Worm (Caenorhabditis elegans): ENCODE data around the gene unc-3.

The unc-3 gene

DNA sequence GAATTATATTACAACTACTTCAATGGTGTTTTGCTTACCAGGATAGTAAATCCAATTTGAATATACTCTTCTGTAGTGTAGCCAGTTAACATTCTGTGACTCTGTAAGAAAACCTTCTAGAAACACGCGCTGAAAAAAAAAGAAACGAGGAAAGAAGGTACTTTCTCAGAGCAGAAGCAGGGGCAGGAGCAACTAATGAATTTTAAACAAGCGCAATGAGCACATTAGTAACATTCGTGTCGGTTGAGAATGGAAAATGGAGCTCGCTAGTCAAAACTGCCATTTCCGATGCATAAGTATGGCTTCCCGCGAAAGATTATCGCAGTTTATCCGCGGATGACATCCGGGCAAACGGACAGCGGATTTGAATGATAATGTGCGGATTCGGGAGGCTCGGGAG is 21.4 kb upstream of the unc-3 start, which contains the start of gene C05G5.3:
Gene C05G5.3, minus strand, starts transcription at position 101 of the 400 bp plus-strand sequence.
- TF ChIP-seq ceh-30 (tag; optimal IDR thresholded peaks at IDR 0.05) (no peak), ceh-45 (GFP tag; IDR thresholded peaks at IDR 0.05) (no peak), unc-86 (tag; optimal IDR thresholded peaks at IDR 0.05) (no peak), ref-2 (tag; optimal IDR thresholded peaks at IDR 0.05) (no peak), dmd-4 (tag; optimal IDR thresholded peaks at IDR 0.05; ENCODE audit: borderline replicate concordance) (no peak), unc-3 (GFP tag; conservative IDR thresholded peaks at IDR 0.05) (no peak), unc-3 (tag; optimal IDR thresholded peaks at IDR 0.05) (no peak), ttx-3 (tag; optimal IDR thresholded peaks at IDR 0.05) (no peak), rnt-1 (tag; optimal IDR thresholded peaks at IDR 0.05) (no peak), ceh-6 (GFP tag; optimal IDR thresholded peaks at IDR 0.05) (no peak), tbx-2 (tag; optimal IDR thresholded peaks at IDR 0.05) (no peak), ahr-1 (tag; optimal IDR thresholded peaks at IDR 0.05) (no peak), unc-42 (tag; optimal IDR thresholded peaks at IDR 0.05) (no peak), hlh-8 (tag; optimal IDR thresholded peaks at IDR 0.05) (no peak), nhr-11 (tag; optimal IDR thresholded peaks at IDR 0.05) (no peak)

DNA sequence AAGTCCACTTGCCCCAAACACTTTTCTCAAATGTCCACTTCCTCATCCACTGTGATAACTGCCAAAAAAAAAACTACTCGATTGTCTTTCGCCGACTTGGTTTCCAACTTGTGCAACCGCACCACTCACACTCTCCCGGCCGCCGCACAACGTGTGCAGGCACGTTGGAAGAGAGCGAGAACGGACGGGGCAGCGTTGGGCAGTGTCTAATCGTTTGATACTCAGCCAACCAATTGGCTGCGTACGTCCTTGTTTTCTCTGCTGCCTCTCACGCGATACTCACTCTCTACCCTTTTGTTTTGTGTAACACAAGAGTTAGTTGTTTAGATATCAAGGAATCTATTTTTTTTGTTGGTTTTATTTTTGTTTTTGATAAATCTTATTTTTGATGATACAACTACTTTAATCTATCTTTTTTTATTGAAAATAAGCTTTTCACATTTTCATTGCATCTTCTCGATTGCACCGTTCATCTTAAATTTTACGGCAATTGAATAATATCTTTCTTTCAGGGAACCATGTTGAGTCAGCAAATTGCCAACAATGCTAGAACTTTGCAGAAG is 19.7 kb upstream of the unc-3 start, which contains the start of gene sucl-1:
Gene sucl-1, plus strand, starts transcription at position 513 of the 563 bp plus-strand sequence.
- TF ChIP-seq ref-2 (tag; optimal IDR thresholded peaks at IDR 0.05) (peak; percentile 45), F13H6.1 (tag; optimal IDR thresholded peaks at IDR 0.05) (peak; percentile 49), madf-2 (tag; optimal IDR thresholded peaks at IDR 0.05) (no peak), ceh-9 (tag; optimal IDR thresholded peaks at IDR 0.05) (no peak), fkh-10 (GFP tag; optimal IDR thresholded peaks at IDR 0.05) (no peak), ceh-45 (GFP tag; IDR thresholded peaks at IDR 0.05) (no peak), ceh-31 (tag; optimal IDR thresholded peaks at IDR 0.05) (peak; percentile 92), ets-4 (tag; optimal IDR thresholded peaks at IDR 0.05) (no peak), pag-3 (tag; optimal IDR thresholded peaks at IDR 0.05; ENCODE audit: borderline replicate concordance) (no peak), ttx-3 (tag; optimal IDR thresholded peaks at IDR 0.05) (no peak), ceh-2 (tag; optimal IDR thresholded peaks at IDR 0.05) (no peak), Y22D7AL.16 (tag; optimal IDR thresholded peaks at IDR 0.05) (no peak), syd-9 (tag; optimal IDR thresholded peaks at IDR 0.05) (peak; percentile 76), dmd-4 (tag; optimal IDR thresholded peaks at IDR 0.05; ENCODE audit: borderline replicate concordance) (no peak), sox-2 (GFP tag; IDR thresholded peaks at IDR 0.05) (no peak), che-1 (tag; optimal IDR thresholded peaks at IDR 0.05) (no peak), pat-9 (tag; optimal IDR thresholded peaks at IDR 0.05) (peak; percentile 58), K02D7.2 (tag; optimal IDR thresholded peaks at IDR 0.05) (no peak), zip-5 (tag; optimal IDR thresholded peaks at IDR 0.05) (no peak), ceh-34 (tag; optimal IDR thresholded peaks at IDR 0.05) (peak; percentile 82), tbx-2 (tag; optimal IDR thresholded peaks at IDR 0.05) (peak; percentile 74), sdc-2 (tag; optimal IDR thresholded peaks at IDR 0.05) (peak; percentile 77), nfya-1 (tag; optimal IDR thresholded peaks at IDR 0.05) (peak; percentile 99), dve-1 (tag; optimal IDR thresholded peaks at IDR 0.05) (peak; percentile 10), ztf-16 (tag; optimal IDR thresholded peaks at IDR 0.05) (no peak), C08G9.2 (tag; optimal IDR thresholded peaks at IDR 0.05) (no peak), elt-2 (tag; optimal IDR thresholded peaks at IDR 0.05) (peak; percentile 64), ceh-24 (tag; optimal IDR thresholded peaks at IDR 0.05) (no peak), ceh-22 (tag; optimal IDR thresholded peaks at IDR 0.05) (peak; percentile 32), fax-1 (tag; optimal IDR thresholded peaks at IDR 0.05) (no peak), ceh-18 (tag; optimal IDR thresholded peaks at IDR 0.05) (peak; percentile 88), npax-4 (tag; optimal IDR thresholded peaks at IDR 0.05) (no peak), ama-1 (optimal IDR thresholded peaks at IDR 0.05) (no peak), mec-3 (tag; optimal IDR thresholded peaks at IDR 0.05; ENCODE audit: borderline replicate concordance) (no peak), nhr-232 (tag; optimal IDR thresholded peaks at IDR 0.05) (no peak), ceh-19 (GFP tag; optimal IDR thresholded peaks at IDR 0.05) (no peak), ceh-30 (tag; optimal IDR thresholded peaks at IDR 0.05) (no peak), unc-55 (GFP tag; optimal IDR thresholded peaks at IDR 0.05) (peak; percentile 49), ceh-6 (GFP tag; optimal IDR thresholded peaks at IDR 0.05) (peak; percentile 32), gmeb-2 (tag; optimal IDR thresholded peaks at IDR 0.05) (no peak), odd-2 (tag; optimal IDR thresholded peaks at IDR 0.05) (no peak), lin-11 (tag; optimal IDR thresholded peaks at IDR 0.05) (no peak), unc-3 (GFP tag; conservative IDR thresholded peaks at IDR 0.05) (no peak), unc-3 (tag; optimal IDR thresholded peaks at IDR 0.05) (no peak), pqm-1 (tag; optimal IDR thresholded peaks at IDR 0.05) (no peak)

All from whole organism, late embryonic.